Worm (Caenorhabditis elegans) whole organism, L2 larva: ENCODE measurements around the gene R08C7.11.

Source experiments
- R02D3.7 ChIP-seq: fragments of 150-350 bp; optimal IDR thresholded peaks from 2 replicates; lab custom pipeline; 2014; ENCODE audit warnings: missing biosample characterization, missing genetic modification characterization
- alr-1 ChIP-seq: fragments of 150-350 bp; optimal IDR thresholded peaks from 2 replicates; lab custom pipeline; 2014; ENCODE audit warnings: missing biosample characterization, missing genetic modification characterization
- aly-2 ChIP-seq: fragments of 150-350 bp; optimal IDR thresholded peaks from 2 replicates; lab custom pipeline; 2014; ENCODE audit warnings: missing biosample characterization, missing genetic modification characterization
- ama-1 ChIP-seq: fragments of 150-350 bp; optimal IDR thresholded peaks from 2 replicates; lab custom pipeline; 2018; ENCODE audit warnings: inconsistent platforms
- mab-5 ChIP-seq: fragments of 150-350 bp; optimal IDR thresholded peaks from 2 replicates; lab custom pipeline; 2014; ENCODE audit warnings: missing biosample characterization, missing genetic modification characterization

DNA sequence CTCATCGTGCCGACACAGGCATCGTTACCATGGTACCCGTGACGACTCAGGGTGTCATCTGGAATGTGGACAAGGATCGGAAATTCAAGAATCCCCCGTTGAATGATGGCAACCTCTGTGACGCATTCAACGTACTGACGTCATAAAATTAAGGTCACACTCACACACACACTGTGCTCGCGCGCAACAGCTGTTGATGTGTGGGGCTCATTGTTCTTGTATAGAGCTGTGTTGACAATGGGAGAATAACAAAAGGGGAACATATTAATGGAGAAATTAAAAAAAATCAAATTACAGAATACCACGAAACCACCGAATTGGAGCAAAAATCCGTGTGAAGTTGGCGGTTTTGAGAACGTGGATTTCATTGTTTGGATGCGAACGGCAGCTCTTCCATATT lies 6.4 kb downstream of the R08C7.11 start:
- TF ChIP-seq alr-1 (tag; lab: Kevin White, UChicago) (no peak), R02D3.7 (tag; lab: Kevin White, UChicago) (no peak), ama-1 (lab: Kevin White, UChicago) (no peak), mab-5 (no peak), aly-2 (tag; lab: Kevin White, UChicago) (no peak)
